Worm (Caenorhabditis elegans): ENCODE data around the gene twk-22.

DNA sequence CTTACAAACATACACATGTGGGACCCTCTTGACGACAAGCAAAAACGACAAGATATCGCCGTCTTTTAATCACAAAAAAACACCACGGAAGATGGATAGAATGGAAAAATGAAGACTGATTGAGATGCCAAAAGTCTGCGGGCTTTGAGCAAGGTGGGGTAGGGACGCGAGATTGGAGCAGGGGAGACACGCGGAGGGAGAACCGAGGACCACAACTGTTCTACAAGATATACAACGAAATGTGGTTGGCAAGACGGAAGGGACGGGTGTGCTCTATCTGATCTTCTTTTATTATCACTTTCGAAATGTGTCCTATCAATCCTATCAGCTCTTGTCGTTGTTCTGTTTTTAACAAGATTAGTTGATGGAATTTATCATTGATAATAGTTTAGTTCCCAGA lies 57.4 kb downstream of the twk-22 start:
- no peak for TF ChIP-seq klf-2 (GFP tag; conservative IDR thresholded peaks at IDR 0.05)
- no peak for TF ChIP-seq T22C8.4 (GFP tag; IDR thresholded peaks at IDR 0.05)

Measured in whole organism, midembryonic.